Fruit fly (Drosophila melanogaster) whole organism, embryonic: Measurements from ENCODE around the gene Ent3.

ENCODE experiments used
- CG11456 ChIP-seq: fragments of 200-800 bp; sonication (Bioruptor generic); IDR thresholded peaks from 3 replicates; pipeline ENCODE4 v1.3.6; 2022; ENCODE audit warnings: missing biosample characterization, missing genetic modification characterization
- CG11696 ChIP-seq: fragments of 200-800 bp; sonication (Bioruptor generic); IDR thresholded peaks from 2 replicates; pipeline ENCODE4 v1.3.6; 2022; ENCODE audit warnings: missing biosample characterization, missing genetic modification characterization
- CG13296 ChIP-seq: fragments of 200-800 bp; sonication (Bioruptor generic); optimal IDR thresholded peaks from 3 replicates; lab custom pipeline; 2018; ENCODE audit warnings: missing biosample characterization, mild to moderate bottlenecking, missing genetic modification characterization
- CG13424 ChIP-seq: fragments of 200-800 bp; sonication (Bioruptor generic); optimal IDR thresholded peaks from 2 replicates; lab custom pipeline; 2019; ENCODE audit warnings: missing biosample characterization, mild to moderate bottlenecking, missing genetic modification characterization, moderate library complexity
- CG13624 ChIP-seq: fragments of 200-800 bp; sonication (Bioruptor generic); optimal IDR thresholded peaks from 2 replicates; lab custom pipeline; 2016; ENCODE audit warnings: missing biosample characterization, missing genetic modification characterization
- CG1529 ChIP-seq: fragments of 200-800 bp; sonication (Bioruptor generic); optimal IDR thresholded peaks from 3 replicates; lab custom pipeline; 2018; ENCODE audit warnings: missing biosample characterization, missing genetic modification characterization
- CG15514 ChIP-seq: fragments of 200-800 bp; sonication (Bioruptor generic); optimal IDR thresholded peaks from 3 replicates; lab custom pipeline; 2017; ENCODE audit warnings: missing biosample characterization, missing genetic modification characterization, mild to moderate bottlenecking, moderate library complexity, missing genetic modification reagents
- CG17912 ChIP-seq: fragments of 200-800 bp; sonication (Bioruptor generic); optimal IDR thresholded peaks from 2 replicates; lab custom pipeline; 2018; ENCODE audit warnings: missing biosample characterization, mild to moderate bottlenecking, missing genetic modification characterization
- CG1832 ChIP-seq: fragments of 200-800 bp; sonication (Bioruptor generic); optimal IDR thresholded peaks from 2 replicates; lab custom pipeline; 2017; ENCODE audit warnings: missing biosample characterization, mild to moderate bottlenecking, missing genetic modification characterization, inconsistent platforms
- CG2120 ChIP-seq: fragments of 200-800 bp; sonication (Bioruptor generic); optimal IDR thresholded peaks from 3 replicates; lab custom pipeline; 2016; ENCODE audit warnings: missing biosample characterization, missing genetic modification characterization
- CG30431 ChIP-seq: fragments of 200-800 bp; sonication (Bioruptor generic); optimal IDR thresholded peaks from 2 replicates; lab custom pipeline; 2017; ENCODE audit warnings: missing biosample characterization, missing genetic modification characterization
- CG31224 ChIP-seq: fragments of 200-800 bp; sonication (Bioruptor generic); IDR thresholded peaks from 2 replicates; pipeline ENCODE4 v1.3.6; 2022; ENCODE audit warnings: missing biosample characterization, missing genetic modification characterization
- CG34224 ChIP-seq: fragments of 200-800 bp; sonication (Bioruptor generic); IDR thresholded peaks from 3 replicates; pipeline ENCODE4 v1.3.6; 2022; ENCODE audit warnings: missing biosample characterization, missing genetic modification characterization; ENCODE audit not compliant: partially characterized antibody
- CG4730 ChIP-seq: fragments of 200-800 bp; sonication (Bioruptor generic); IDR thresholded peaks from 2 replicates; pipeline ENCODE4 v1.3.6; 2022; ENCODE audit warnings: missing biosample characterization, missing genetic modification characterization
- CG6765 ChIP-seq: fragments of 200-800 bp; sonication (Bioruptor generic); optimal IDR thresholded peaks from 3 replicates; lab custom pipeline; 2017; ENCODE audit warnings: missing biosample characterization, mild to moderate bottlenecking, missing genetic modification characterization
- CG7556 ChIP-seq: fragments of 200-800 bp; sonication (Bioruptor generic); optimal IDR thresholded peaks from 2 replicates; lab custom pipeline; 2017; ENCODE audit warnings: missing biosample characterization, mild to moderate bottlenecking, missing genetic modification characterization
- CG7839 ChIP-seq: fragments of 200-800 bp; sonication (Bioruptor generic); optimal IDR thresholded peaks from 3 replicates; lab custom pipeline; 2018; ENCODE audit warnings: missing biosample characterization, mild to moderate bottlenecking, missing genetic modification characterization, moderate library complexity
- CG9609 ChIP-seq: fragments of 200-800 bp; sonication (Bioruptor generic); optimal IDR thresholded peaks from 3 replicates; lab custom pipeline; 2016; ENCODE audit warnings: missing biosample characterization, missing genetic modification characterization
- CG9876 ChIP-seq: fragments of 200-800 bp; sonication (Bioruptor generic); optimal IDR thresholded peaks from 2 replicates; lab custom pipeline; 2016; ENCODE audit warnings: missing biosample characterization, missing genetic modification characterization
- CrebB ChIP-seq: fragments of 200-800 bp; sonication (Bioruptor generic); optimal IDR thresholded peaks from 3 replicates; lab custom pipeline; 2018; ENCODE audit warnings: missing biosample characterization, mild to moderate bottlenecking, missing genetic modification characterization
- Dbx ChIP-seq: fragments of 200-800 bp; sonication (Bioruptor generic); IDR thresholded peaks from 3 replicates; pipeline ENCODE4 v1.3.6; 2022; ENCODE audit warnings: missing biosample characterization, missing genetic modification characterization
- Doc3 ChIP-seq: fragments of 200-800 bp; sonication (Bioruptor generic); IDR thresholded peaks from 3 replicates; pipeline ENCODE4 v1.3.6; 2022; ENCODE audit warnings: missing biosample characterization, missing genetic modification characterization; ENCODE audit not compliant: partially characterized antibody
- E2f1 ChIP-seq: fragments of 200-800 bp; sonication (Bioruptor generic); IDR thresholded peaks from 2 replicates; pipeline ENCODE4 v1.3.6; 2022; ENCODE audit warnings: missing biosample characterization, missing genetic modification characterization
- ERR ChIP-seq: fragments of 200-800 bp; sonication (Bioruptor generic); optimal IDR thresholded peaks from 2 replicates; lab custom pipeline; 2016; ENCODE audit warnings: missing biosample characterization, missing genetic modification characterization
- Hsf ChIP-seq: fragments of 200-800 bp; sonication (Bioruptor generic); optimal IDR thresholded peaks from 3 replicates; lab custom pipeline; 2016; ENCODE audit warnings: missing biosample characterization, missing genetic modification characterization
- Lim3 ChIP-seq: fragments of 200-800 bp; sonication (Bioruptor generic); IDR thresholded peaks from 2 replicates; pipeline ENCODE4 v1.3.6; 2022; ENCODE audit warnings: missing biosample characterization, missing genetic modification characterization
- Mes4 ChIP-seq: fragments of 200-800 bp; sonication (Bioruptor generic); optimal IDR thresholded peaks from 2 replicates; lab custom pipeline; 2016; ENCODE audit warnings: missing biosample characterization, missing genetic modification characterization
- Sox100B ChIP-seq: fragments of 200-800 bp; sonication (Bioruptor generic); optimal IDR thresholded peaks from 3 replicates; lab custom pipeline; 2018; ENCODE audit warnings: missing biosample characterization, mild to moderate bottlenecking, missing genetic modification characterization
- Sry-β ChIP-seq: fragments of 200-800 bp; sonication (Bioruptor generic); optimal IDR thresholded peaks from 2 replicates; lab custom pipeline; 2018; ENCODE audit warnings: missing biosample characterization, mild to moderate bottlenecking, missing genetic modification characterization, moderate library complexity
- Tbp ChIP-seq: fragments of >200 bp; optimal IDR thresholded peaks from 2 replicates; lab custom pipeline; 2018; ENCODE audit warnings: missing biosample characterization, missing genetic modification characterization
- Xrp1 ChIP-seq: fragments of 200-800 bp; sonication (Bioruptor generic); IDR thresholded peaks from 2 replicates; pipeline ENCODE4 v1.3.6; 2022; ENCODE audit warnings: missing biosample characterization, missing genetic modification characterization
- ash1 ChIP-seq: fragments of 200-800 bp; sonication (Bioruptor generic); optimal IDR thresholded peaks from 2 replicates; lab custom pipeline; 2018; ENCODE audit warnings: missing biosample characterization, mild to moderate bottlenecking, missing genetic modification characterization
- crol ChIP-seq: fragments of 200-800 bp; sonication (Bioruptor generic); IDR thresholded peaks from 2 replicates; pipeline ENCODE4 v1.3.6; 2022; ENCODE audit warnings: missing biosample characterization, missing genetic modification characterization
- her ChIP-seq: fragments of 200-800 bp; sonication (Bioruptor generic); optimal IDR thresholded peaks from 2 replicates; lab custom pipeline; 2016; ENCODE audit warnings: missing biosample characterization, missing genetic modification characterization
- hkb ChIP-seq, 2 experiments: fragments of 200-800 bp in 1 of 2; fragments of >200 bp in 1 of 2; sonication (Bioruptor generic) in 1 of 2; IDR thresholded peaks in 1 of 2; optimal IDR thresholded peaks in 1 of 2; 2 replicates each; pipeline versions ENCODE4 v1.3.6 to Lab custom; 2017 to 2022; ENCODE audit warnings: missing biosample characterization in 1 of 2, missing genetic modification characterization in 1 of 2
- ken ChIP-seq: fragments of 200-800 bp; sonication (Bioruptor generic); IDR thresholded peaks from 3 replicates; pipeline ENCODE4 v1.3.6; 2022; ENCODE audit warnings: missing biosample characterization, missing genetic modification characterization
- mld ChIP-seq: fragments of 200-800 bp; sonication (Bioruptor generic); IDR thresholded peaks from 3 replicates; pipeline ENCODE4 v1.3.6; 2022; ENCODE audit warnings: missing biosample characterization, missing genetic modification characterization; ENCODE audit not compliant: partially characterized antibody
- oc ChIP-seq: fragments of 200-800 bp; sonication (Bioruptor generic); optimal IDR thresholded peaks from 2 replicates; lab custom pipeline; 2018; ENCODE audit warnings: missing biosample characterization, mild to moderate bottlenecking, missing genetic modification characterization, moderate library complexity
- otp ChIP-seq: fragments of 200-800 bp; sonication (Bioruptor generic); IDR thresholded peaks from 3 replicates; pipeline ENCODE4, ENCODE4 v1.3.6; 2022; ENCODE audit warnings: missing biosample characterization, missing genetic modification characterization
- pfk ChIP-seq: fragments of 200-800 bp; sonication (Bioruptor generic); optimal IDR thresholded peaks from 2 replicates; lab custom pipeline; 2018; ENCODE audit warnings: missing biosample characterization, mild to moderate bottlenecking, missing genetic modification characterization, moderate library complexity
- pnt ChIP-seq: fragments of 200-800 bp; sonication (Bioruptor generic); optimal IDR thresholded peaks from 3 replicates; lab custom pipeline; 2016; ENCODE audit warnings: missing biosample characterization, missing genetic modification characterization
- row ChIP-seq: fragments of 200-800 bp; sonication (Bioruptor generic); IDR thresholded peaks from 3 replicates; pipeline ENCODE4 v1.3.6; 2022; ENCODE audit warnings: missing biosample characterization, missing genetic modification characterization
- sd ChIP-seq: fragments of 200-800 bp; sonication (Bioruptor generic); optimal IDR thresholded peaks from 3 replicates; lab custom pipeline; 2018; ENCODE audit warnings: missing biosample characterization, mild to moderate bottlenecking, missing genetic modification characterization, moderate library complexity
- tin ChIP-seq: fragments of 200-800 bp; sonication (Bioruptor generic); optimal IDR thresholded peaks from 3 replicates; lab custom pipeline; 2016; ENCODE audit warnings: missing biosample characterization, missing genetic modification characterization
- tx ChIP-seq: fragments of 200-800 bp; sonication (Bioruptor generic); optimal IDR thresholded peaks from 2 replicates; lab custom pipeline; 2016; ENCODE audit warnings: missing biosample characterization, missing genetic modification characterization
- unpg ChIP-seq: fragments of 200-800 bp; sonication (Bioruptor generic); optimal IDR thresholded peaks from 3 replicates; lab custom pipeline; 2018; ENCODE audit warnings: missing biosample characterization, mild to moderate bottlenecking, missing genetic modification characterization, moderate library complexity
- zen2 ChIP-seq: fragments of 200-800 bp; sonication (Bioruptor generic); IDR thresholded peaks from 3 replicates; pipeline ENCODE4 v1.3.6; 2022; ENCODE audit warnings: missing biosample characterization, missing genetic modification characterization; ENCODE audit not compliant: partially characterized antibody
- zfh1 ChIP-seq: fragments of 200-800 bp; sonication (Bioruptor generic); IDR thresholded peaks from 3 replicates; pipeline ENCODE4 v1.3.6; 2022; ENCODE audit warnings: missing biosample characterization, missing genetic modification characterization
- zfh2 ChIP-seq: fragments of 200-800 bp; sonication (Bioruptor generic); optimal IDR thresholded peaks from 2 replicates; lab custom pipeline; 2016; ENCODE audit warnings: missing biosample characterization, missing genetic modification characterization

Ent3 gene

dm6 chr3L:12843056-12843799, 10.2 kb upstream of the Ent3 start, which contains the start of gene nebu (continued):
- TF ChIP-seq CG17912 (GFP tag; lab: Kevin White, UChicago) (no peak), hkb (optimal IDR thresholded peaks at IDR 0.05; lab: Kevin White, UChicago) (no peak), hkb (GFP tag; IDR thresholded peaks at IDR 0.05; lab: Robert Waterston, UW) (peak; percentile 97), mld (GFP tag; lab: Robert Waterston, UW) (no peak), zfh1 (GFP tag; lab: Robert Waterston, UW) (peak; percentile 96), row (GFP tag; lab: Robert Waterston, UW) (peak; percentile 98), CG1529 (GFP tag; lab: Kevin White, UChicago) (peak; percentile 82), her (GFP tag; lab: Kevin White, UChicago) (peak; percentile 96), E2f1 (GFP tag; lab: Robert Waterston, UW) (peak; percentile 97), CG6765 (GFP tag; lab: Kevin White, UChicago) (peak; percentile 94), CG11456 (GFP tag; lab: Robert Waterston, UW) (peak; percentile 97), Sox100B (GFP tag; lab: Kevin White, UChicago) (peak; percentile 87), Lim3 (GFP tag; lab: Robert Waterston, UW) (peak; percentile 80; the same call in 1 of the 2 replicates), CG13424 (peak; percentile 94), ash1 (GFP tag; lab: Kevin White, UChicago) (peak; percentile 84), CG7556 (GFP tag; lab: Kevin White, UChicago) (peak; percentile 97), tin (GFP tag; lab: Kevin White, UChicago) (peak; percentile 96), Sry-β (GFP tag; lab: Kevin White, UChicago) (no peak), tx (GFP tag; lab: Kevin White, UChicago) (peak; percentile 96), Dbx (GFP tag; lab: Robert Waterston, UW) (peak; percentile 99), pnt (GFP tag; lab: Kevin White, UChicago) (peak; percentile 94), Doc3 (GFP tag; lab: Robert Waterston, UW) (no peak), CrebB (tag; lab: Kevin White, UChicago) (peak; percentile 95), Hsf (GFP tag; lab: Kevin White, UChicago) (peak; percentile 97), crol (peak; percentile 61), zen2 (GFP tag; lab: Robert Waterston, UW) (no peak), unpg (GFP tag; lab: Kevin White, UChicago) (peak; percentile 96), ken (peak; percentile 89; the same call in 1 of the 3 replicates), ERR (GFP tag; lab: Kevin White, UChicago) (peak; percentile 97), CG31224 (GFP tag; lab: Robert Waterston, UW) (peak; percentile 95), Tbp (GFP tag; lab: Kevin White, UChicago) (no peak), Mes4 (GFP tag; lab: Kevin White, UChicago) (peak; percentile 83), CG4730 (no peak; the same call in 1 of the 2 replicates), sd (tag; lab: Kevin White, UChicago) (peak; percentile 91), CG30431 (peak; percentile 84), CG9876 (GFP tag; lab: Kevin White, UChicago) (peak; percentile 92), CG2120 (GFP tag; lab: Kevin White, UChicago) (peak; percentile 99), Xrp1 (GFP tag; lab: Robert Waterston, UW) (peak; percentile 96), zfh2 (peak; percentile 98), otp (GFP tag; lab: Robert Waterston, UW) (peak; percentile 92), CG34224 (no peak), CG11696 (GFP tag; lab: Robert Waterston, UW) (peak; percentile 83), oc (tag; lab: Kevin White, UChicago) (no peak), CG7839 (tag; lab: Kevin White, UChicago) (peak; percentile 97), pfk (GFP tag; lab: Kevin White, UChicago) (no peak), CG13296 (GFP tag; lab: Kevin White, UChicago) (peak; percentile 95), CG1832 (GFP tag; lab: Kevin White, UChicago) (no peak), CG13624 (GFP tag; lab: Kevin White, UChicago) (peak; percentile 98), CG15514 (peak; percentile 93), CG9609 (GFP tag; lab: Kevin White, UChicago) (peak; percentile 97)
